Fruit fly (Drosophila melanogaster): Measurements from ENCODE around the gene CG42346.

dm6 chrX:22832099-22832498 is at the start of gene CG42346:
- no peak for TF ChIP-seq ttk (optimal IDR thresholded peaks at IDR 0.05)
- no peak for TF ChIP-seq psq (optimal IDR thresholded peaks at IDR 0.05)
